Worm (Caenorhabditis elegans) whole organism, mixed stage, embryonic: ENCODE measurements around the gene lin-42.

Experiments
- M03D4.4 ChIP-seq: sonication (generic microtip); optimal IDR thresholded peaks from 2 replicates; lab custom pipeline; 2017; ENCODE audit warnings: mild to moderate bottlenecking, missing genetic modification characterization, missing compliant biosample characterization
- bed-3 ChIP-seq: fragments of 200-800 bp; sonication (Bioruptor generic); optimal IDR thresholded peaks from 3 replicates; lab custom pipeline; 2018; ENCODE audit warnings: mild to moderate bottlenecking, missing genetic modification characterization, moderate library complexity, missing compliant biosample characterization
- blmp-1 ChIP-seq: fragments of 150-350 bp; optimal IDR thresholded peaks from 2 replicates; lab custom pipeline; 2014; ENCODE audit warnings: missing biosample characterization, missing genetic modification characterization
- ceh-39 ChIP-seq: fragments of 150-350 bp; optimal IDR thresholded peaks from 2 replicates; lab custom pipeline; 2014; ENCODE audit warnings: missing biosample characterization, missing genetic modification characterization
- ceh-43 ChIP-seq: fragments of 200-800 bp; sonication (Bioruptor generic); optimal IDR thresholded peaks from 2 replicates; lab custom pipeline; 2018; ENCODE audit warnings: mild to moderate bottlenecking, missing genetic modification characterization, moderate library complexity, missing compliant biosample characterization
- ceh-83 ChIP-seq: fragments of 200-800 bp; sonication (Bioruptor generic); optimal IDR thresholded peaks from 2 replicates; lab custom pipeline; 2018; ENCODE audit warnings: mild to moderate bottlenecking, missing genetic modification characterization, missing compliant biosample characterization
- ces-1 ChIP-seq: fragments of 150-350 bp; optimal IDR thresholded peaks from 2 replicates; lab custom pipeline; 2014; ENCODE audit warnings: missing biosample characterization, missing genetic modification reagents, missing genetic modification characterization
- cnd-1 ChIP-seq: fragments of 200-800 bp; sonication (Bioruptor generic); optimal IDR thresholded peaks from 2 replicates; lab custom pipeline; 2018; ENCODE audit warnings: mild to moderate bottlenecking, missing genetic modification characterization, missing compliant biosample characterization
- drap-1 ChIP-seq: fragments of 200-800 bp; sonication (Bioruptor generic); optimal IDR thresholded peaks from 3 replicates; lab custom pipeline; 2018; ENCODE audit warnings: mild to moderate bottlenecking, missing genetic modification characterization, missing compliant biosample characterization
- elt-3 ChIP-seq: fragments of 150-350 bp; optimal IDR thresholded peaks from 2 replicates; lab custom pipeline; 2014; ENCODE audit warnings: missing biosample characterization, missing genetic modification characterization
- flh-1 ChIP-seq: fragments of 200-800 bp; sonication (Bioruptor generic); optimal IDR thresholded peaks from 2 replicates; lab custom pipeline; 2018; ENCODE audit warnings: mild to moderate bottlenecking, missing genetic modification characterization, moderate library complexity, missing compliant biosample characterization
- ham-2 ChIP-seq: fragments of 200-800 bp; sonication (Bioruptor generic); optimal IDR thresholded peaks from 2 replicates; lab custom pipeline; 2018; ENCODE audit warnings: mild to moderate bottlenecking, missing genetic modification characterization, missing compliant biosample characterization
- hlh-1 ChIP-seq: fragments of 150-350 bp; optimal IDR thresholded peaks from 2 replicates; lab custom pipeline; 2014; ENCODE audit warnings: missing biosample characterization, missing genetic modification reagents, missing genetic modification characterization
- lin-13 ChIP-seq: fragments of 150-350 bp; optimal IDR thresholded peaks from 2 replicates; lab custom pipeline; 2014; ENCODE audit warnings: missing biosample characterization, missing genetic modification characterization
- lin-32 ChIP-seq: fragments of 200-800 bp; sonication (Bioruptor generic); optimal IDR thresholded peaks from 2 replicates; lab custom pipeline; 2018; ENCODE audit warnings: mild to moderate bottlenecking, missing genetic modification characterization, missing compliant biosample characterization
- lsy-2 ChIP-seq: fragments of 150-350 bp; optimal IDR thresholded peaks from 2 replicates; lab custom pipeline; 2014; ENCODE audit warnings: missing biosample characterization, missing genetic modification characterization
- mab-5 ChIP-seq: fragments of 150-350 bp; optimal IDR thresholded peaks from 2 replicates; lab custom pipeline; 2014; ENCODE audit warnings: missing biosample characterization, missing genetic modification characterization
- mep-1 ChIP-seq: fragments of 150-350 bp; optimal IDR thresholded peaks from 2 replicates; lab custom pipeline; 2017; ENCODE audit warnings: missing biosample characterization, missing genetic modification reagents, missing genetic modification characterization, inconsistent platforms
- mls-2 ChIP-seq: sonication (generic microtip); optimal IDR thresholded peaks from 2 replicates; lab custom pipeline; 2016; ENCODE audit warnings: mild to moderate bottlenecking, missing genetic modification characterization, moderate library complexity, missing compliant biosample characterization
- nhr-12 ChIP-seq: fragments of 150-350 bp; optimal IDR thresholded peaks from 2 replicates; lab custom pipeline; 2014; ENCODE audit warnings: missing biosample characterization, missing genetic modification characterization
- nhr-2 ChIP-seq: fragments of 150-350 bp; optimal IDR thresholded peaks from 2 replicates; lab custom pipeline; 2014; ENCODE audit warnings: missing biosample characterization, missing genetic modification characterization
- nhr-237 ChIP-seq: fragments of 150-350 bp; optimal IDR thresholded peaks from 2 replicates; lab custom pipeline; 2014; ENCODE audit warnings: missing biosample characterization, missing genetic modification characterization
- nhr-28 ChIP-seq: fragments of 150-350 bp; optimal IDR thresholded peaks from 2 replicates; lab custom pipeline; 2014; ENCODE audit warnings: missing biosample characterization, missing genetic modification characterization
- nhr-76 ChIP-seq: sonication (generic microtip); optimal IDR thresholded peaks from 2 replicates; lab custom pipeline; 2017; ENCODE audit warnings: missing biosample characterization, missing genetic modification characterization
- sem-2 ChIP-seq: fragments of 200-800 bp; sonication (Bioruptor generic); optimal IDR thresholded peaks from 2 replicates; lab custom pipeline; 2018; ENCODE audit warnings: mild to moderate bottlenecking, missing genetic modification characterization, missing compliant biosample characterization
- snpc-4 ChIP-seq: fragments of 150-350 bp; optimal IDR thresholded peaks from 2 replicates; lab custom pipeline; 2014; ENCODE audit warnings: missing biosample characterization, missing genetic modification characterization
- sptf-1 ChIP-seq: sonication (generic microtip); optimal IDR thresholded peaks from 2 replicates; lab custom pipeline; 2017; ENCODE audit warnings: mild to moderate bottlenecking, missing genetic modification characterization, moderate library complexity, missing compliant biosample characterization
- tbx-8 ChIP-seq: fragments of 200-800 bp; sonication (Bioruptor generic); optimal IDR thresholded peaks from 2 replicates; lab custom pipeline; 2018; ENCODE audit warnings: mild to moderate bottlenecking, missing genetic modification characterization, moderate library complexity, missing compliant biosample characterization
- unc-120 ChIP-seq: sonication (generic microtip); optimal IDR thresholded peaks from 2 replicates; lab custom pipeline; 2017; ENCODE audit warnings: missing genetic modification characterization, missing compliant biosample characterization; ENCODE audit not compliant: poor library complexity, severe bottlenecking
- unc-39 ChIP-seq: fragments of 150-350 bp; optimal IDR thresholded peaks from 2 replicates; lab custom pipeline; 2014; ENCODE audit warnings: missing biosample characterization, missing genetic modification characterization
- unc-62 ChIP-seq: fragments of 150-350 bp; optimal IDR thresholded peaks from 2 replicates; lab custom pipeline; 2014; ENCODE audit warnings: missing biosample characterization, missing genetic modification reagents, missing genetic modification characterization
- zip-8 ChIP-seq: fragments of 150-350 bp; optimal IDR thresholded peaks from 2 replicates; lab custom pipeline; 2014; ENCODE audit warnings: missing biosample characterization, missing genetic modification characterization
- ztf-11 ChIP-seq: fragments of 150-350 bp; optimal IDR thresholded peaks from 2 replicates; lab custom pipeline; 2014; ENCODE audit warnings: missing biosample characterization, missing genetic modification characterization

Gene lin-42

DNA sequence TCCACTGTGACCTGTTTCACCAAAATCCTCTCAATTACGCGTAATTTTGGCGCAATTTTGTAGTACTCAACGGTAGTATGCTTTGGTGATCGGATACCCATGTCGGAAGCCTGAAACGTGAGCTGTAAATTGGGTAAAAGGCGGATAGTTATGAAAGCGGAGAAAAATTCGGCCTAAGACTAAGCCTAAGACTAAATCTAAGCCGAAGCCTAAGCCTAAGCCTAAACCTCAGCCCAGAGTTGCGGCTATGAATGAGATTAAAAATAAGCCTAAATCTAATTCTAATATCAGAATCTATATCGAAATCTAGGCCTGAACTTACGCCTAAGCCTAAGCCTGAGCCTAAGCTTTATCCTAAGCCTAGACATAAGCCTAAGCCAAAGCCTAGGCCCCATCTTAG is at the start of gene lin-42:
Gene lin-42, minus strand, starts transcription at position 101 of the 400 bp plus-strand sequence.
- TF ChIP-seq unc-62 (GFP tag; lab: Kevin White, UChicago), result no peak
- no peak for TF ChIP-seq unc-39 (tag; lab: Kevin White, UChicago)
- TF ChIP-seq ham-2 (GFP tag; lab: Kevin White, UChicago), result no peak
- no peak for TF ChIP-seq mep-1 (tag; lab: Kevin White, UChicago)
- no peak for TF ChIP-seq unc-120
- TF ChIP-seq nhr-2 (tag; lab: Kevin White, UChicago), result no peak
- no peak for TF ChIP-seq ces-1
- no peak for TF ChIP-seq sptf-1 (tag; lab: Kevin White, UChicago)
- TF ChIP-seq lin-13 (tag; lab: Kevin White, UChicago), result no peak
- no peak for TF ChIP-seq mls-2 (tag; lab: Kevin White, UChicago)
- TF ChIP-seq ceh-83, result no peak
- TF ChIP-seq nhr-237 (tag; lab: Kevin White, UChicago), result no peak
- no peak for TF ChIP-seq bed-3 (GFP tag; lab: Kevin White, UChicago)
- TF ChIP-seq nhr-76 (tag; lab: Kevin White, UChicago), result no peak
- TF ChIP-seq ztf-11 (tag; lab: Kevin White, UChicago), result no peak
- no peak for TF ChIP-seq flh-1 (GFP tag; lab: Kevin White, UChicago)
- no peak for TF ChIP-seq lsy-2

DNA sequence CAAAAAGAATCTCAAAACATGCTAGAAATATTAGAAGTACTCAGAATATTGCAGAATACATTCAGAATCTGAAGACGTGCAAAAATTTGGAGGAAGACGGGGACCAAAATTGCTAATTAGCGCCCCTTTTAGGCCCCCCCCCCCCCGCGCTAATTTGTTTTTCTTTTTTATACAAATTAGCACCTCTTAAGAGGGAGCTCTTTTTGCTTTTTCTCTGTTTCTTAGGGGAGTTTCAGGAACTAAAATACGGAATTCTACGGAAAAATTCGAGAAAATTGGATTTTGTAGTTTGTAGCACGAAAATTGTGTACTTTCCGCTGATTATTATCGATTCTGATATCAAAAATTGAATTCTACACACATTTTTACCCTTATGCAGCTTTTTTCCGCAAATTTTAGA is 49.4 kb upstream of the lin-42 start, which contains the start of gene glb-31:
Gene glb-31, minus strand, starts transcription at position 101 of the 400 bp plus-strand sequence.
- no peak for TF ChIP-seq hlh-1 (tag; lab: Kevin White, UChicago)
- TF ChIP-seq lsy-2, result no peak
- TF ChIP-seq cnd-1, result no peak
- no peak for TF ChIP-seq lin-13 (tag; lab: Kevin White, UChicago)
- no peak for TF ChIP-seq snpc-4 (tag; lab: Kevin White, UChicago)
- no peak for TF ChIP-seq nhr-76 (tag; lab: Kevin White, UChicago)
- TF ChIP-seq sem-2 (GFP tag; lab: Kevin White, UChicago), result no peak
- TF ChIP-seq unc-39 (tag; lab: Kevin White, UChicago), result no peak
- TF ChIP-seq ces-1, result no peak
- TF ChIP-seq unc-62 (GFP tag; lab: Kevin White, UChicago), result no peak
- no peak for TF ChIP-seq nhr-28 (tag; lab: Kevin White, UChicago)
- no peak for TF ChIP-seq blmp-1 (tag; lab: Kevin White, UChicago)
- no peak for TF ChIP-seq bed-3 (GFP tag; lab: Kevin White, UChicago)
- TF ChIP-seq mab-5 (tag; lab: Kevin White, UChicago), result no peak
- TF ChIP-seq ceh-43, result no peak
- TF ChIP-seq nhr-12, result no peak

DNA sequence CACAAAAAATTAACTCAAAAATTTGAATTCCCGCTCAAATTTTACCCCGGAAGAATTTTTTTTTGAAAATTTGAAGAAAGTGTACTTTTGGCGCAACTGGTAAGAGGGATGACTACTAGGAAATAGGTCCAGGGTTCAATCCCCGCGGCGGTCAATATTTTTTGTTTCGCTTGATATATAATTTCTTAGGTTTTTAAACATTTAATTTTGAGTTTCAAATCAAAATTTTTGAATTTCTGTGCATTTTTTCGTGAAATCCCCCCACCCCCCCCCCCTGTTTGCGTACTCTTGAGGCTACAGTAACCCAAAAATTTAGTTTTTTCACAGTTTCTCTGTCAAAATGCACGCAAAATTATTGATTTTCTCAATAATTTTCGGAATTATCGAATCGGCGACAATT is 46.0 kb upstream of the lin-42 start, which contains the start of gene Y57G7A.1:
Gene Y57G7A.1, plus strand, starts transcription at position 301 of the 400 bp plus-strand sequence.
- TF ChIP-seq blmp-1 (tag; lab: Kevin White, UChicago), result no peak
- no peak for TF ChIP-seq unc-39 (tag; lab: Kevin White, UChicago)
- TF ChIP-seq M03D4.4 (tag; lab: Kevin White, UChicago), result no peak
- no peak for TF ChIP-seq unc-62 (GFP tag; lab: Kevin White, UChicago)
- TF ChIP-seq drap-1 (GFP tag; lab: Kevin White, UChicago), result no peak
- no peak for TF ChIP-seq ces-1
- TF ChIP-seq flh-1 (GFP tag; lab: Kevin White, UChicago), result no peak
- TF ChIP-seq unc-120, result no peak

DNA sequence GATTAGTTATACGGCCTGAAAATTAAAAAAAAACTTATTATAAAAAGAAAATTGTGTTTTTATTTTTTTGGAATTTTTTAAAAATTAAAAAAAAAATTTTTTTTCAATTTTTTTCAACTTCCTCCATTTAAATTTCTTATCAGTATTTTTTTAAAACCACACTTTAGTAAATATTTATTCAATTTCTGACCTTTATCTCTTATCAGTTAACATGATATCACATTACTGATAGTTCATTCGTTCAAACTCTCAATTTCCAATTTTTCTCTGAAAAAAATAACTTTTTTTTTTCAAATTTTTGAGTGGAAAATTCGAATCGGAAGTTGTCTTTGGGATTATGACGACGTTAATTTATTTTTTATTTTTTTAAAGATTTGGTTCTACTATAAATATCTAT is 45.5 kb upstream of the lin-42 start:
- no peak for TF ChIP-seq sem-2 (GFP tag; lab: Kevin White, UChicago)
- TF ChIP-seq cnd-1, result no peak
- no peak for TF ChIP-seq unc-120
- TF ChIP-seq nhr-28 (tag; lab: Kevin White, UChicago), result no peak
- no peak for TF ChIP-seq ceh-39

DNA sequence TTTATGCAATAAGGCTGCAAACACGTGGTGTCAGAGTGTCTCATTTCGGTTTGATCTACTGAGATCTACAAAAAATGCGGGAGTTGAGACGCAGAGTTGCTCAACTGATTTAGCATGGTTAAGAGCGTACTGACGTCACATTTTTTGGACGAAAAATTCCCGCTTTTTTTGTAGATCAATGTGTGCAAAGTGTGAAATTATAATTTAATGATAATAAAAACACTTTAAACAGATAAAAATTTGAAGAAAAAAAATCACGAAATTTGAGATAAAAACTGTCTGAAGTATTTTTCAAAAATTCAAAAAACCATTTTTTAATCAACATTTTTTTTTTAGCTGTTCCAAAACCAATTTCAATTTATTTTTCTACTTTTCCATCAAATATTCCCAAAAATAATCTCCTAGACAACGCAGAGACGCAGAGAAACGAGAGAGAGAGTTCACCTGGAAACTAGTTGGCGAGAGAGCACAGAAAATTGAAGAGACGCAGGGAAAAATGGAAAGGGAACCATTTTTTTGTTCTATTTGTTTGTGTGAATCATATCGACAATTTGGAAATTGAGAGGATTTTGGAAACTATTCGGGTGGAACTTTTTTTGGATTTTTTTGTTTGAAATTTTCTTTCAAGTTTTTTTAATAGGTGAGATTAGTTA is 45.0 kb upstream of the lin-42 start:
- TF ChIP-seq sem-2 (GFP tag; lab: Kevin White, UChicago) (no peak), nhr-12 (no peak), nhr-2 (tag; lab: Kevin White, UChicago) (no peak), sptf-1 (tag; lab: Kevin White, UChicago) (no peak), lin-13 (tag; lab: Kevin White, UChicago) (no peak), ceh-39 (no peak), zip-8 (no peak), tbx-8 (GFP tag; lab: Kevin White, UChicago) (no peak), ceh-43 (no peak), unc-120 (no peak), ceh-83 (no peak), elt-3 (tag; lab: Kevin White, UChicago) (no peak), unc-39 (tag; lab: Kevin White, UChicago) (no peak), lin-32 (GFP tag; lab: Kevin White, UChicago) (no peak), blmp-1 (tag; lab: Kevin White, UChicago) (no peak), drap-1 (GFP tag; lab: Kevin White, UChicago) (no peak), nhr-237 (tag; lab: Kevin White, UChicago) (no peak), flh-1 (GFP tag; lab: Kevin White, UChicago) (no peak), bed-3 (GFP tag; lab: Kevin White, UChicago) (no peak)
